Fruit fly (Drosophila melanogaster): ENCODE data around the gene CG4733.

- TF ChIP-seq CG5204 (GFP tag; optimal IDR thresholded peaks at IDR 0.05) (no peak), ovo (GFP tag; optimal IDR thresholded peaks at IDR 0.05) (no peak), Clk (GFP tag; optimal IDR thresholded peaks at IDR 0.05) (no peak), CG11617 (GFP tag; optimal IDR thresholded peaks at IDR 0.05) (no peak), CG7101 (tag; optimal IDR thresholded peaks at IDR 0.05) (no peak), cic (GFP tag; optimal IDR thresholded peaks at IDR 0.05) (no peak), Mnt (GFP tag; optimal IDR thresholded peaks at IDR 0.05) (no peak), pad (GFP tag; optimal IDR thresholded peaks at IDR 0.05) (no peak), tj (GFP tag; optimal IDR thresholded peaks at IDR 0.05) (no peak)
Observed at dm6 chr3R:19895305-19895704, 4.8 kb downstream of the CG4733 start.
